Fruit fly (Drosophila melanogaster) whole organism, embryonic: ENCODE data around the gene VhaM9.7-b.
A peak's percentile ranks its signal among the peaks of the same experiment; 100 is the strongest.

Source experiments
- CG1024 ChIP-seq: fragments of 200-800 bp; sonication (Bioruptor generic); IDR thresholded peaks from 2 replicates; pipeline ENCODE4 v1.3.6; 2022; ENCODE audit warnings: missing biosample characterization, missing genetic modification characterization
- CG10274 ChIP-seq: fragments of 200-800 bp; sonication (Bioruptor generic); optimal IDR thresholded peaks from 3 replicates; lab custom pipeline; 2017; ENCODE audit warnings: missing biosample characterization, mild to moderate bottlenecking, missing genetic modification characterization
- CG18619 ChIP-seq: fragments of 200-800 bp; sonication (Bioruptor generic); optimal IDR thresholded peaks from 3 replicates; lab custom pipeline; 2017; ENCODE audit warnings: missing biosample characterization, mild to moderate bottlenecking, missing genetic modification characterization
- HmgD ChIP-seq: fragments of 200-800 bp; sonication (Bioruptor generic); optimal IDR thresholded peaks from 3 replicates; lab custom pipeline; 2016; ENCODE audit warnings: missing biosample characterization, missing genetic modification characterization
- Oli ChIP-seq: fragments of 200-800 bp; sonication (Bioruptor generic); optimal IDR thresholded peaks from 2 replicates; lab custom pipeline; 2018; ENCODE audit warnings: missing biosample characterization, mild to moderate bottlenecking, missing genetic modification characterization, moderate library complexity
- Ptx1 ChIP-seq: fragments of 200-800 bp; sonication (Bioruptor generic); IDR thresholded peaks from 2 replicates; pipeline ENCODE4 v1.3.6; 2022; ENCODE audit warnings: missing biosample characterization, missing genetic modification characterization
- bsh ChIP-seq, 2 experiments: fragments of 200-800 bp; sonication (Bioruptor generic); optimal IDR thresholded peaks; 2 replicates each; lab custom pipeline; 2017 to 2018; ENCODE audit warnings: mild to moderate bottlenecking in 2 of 2, missing biosample characterization in 2 of 2, missing genetic modification characterization in 2 of 2, moderate library complexity in 1 of 2
- gsb-n ChIP-seq: fragments of 200-800 bp; sonication (Bioruptor generic); optimal IDR thresholded peaks from 3 replicates; lab custom pipeline; 2018; ENCODE audit warnings: missing biosample characterization, mild to moderate bottlenecking, missing genetic modification characterization
- psq ChIP-seq: fragments of 200-800 bp; sonication (Bioruptor generic); optimal IDR thresholded peaks from 2 replicates; lab custom pipeline; 2017; ENCODE audit warnings: missing biosample characterization, missing genetic modification characterization
- stc ChIP-seq: fragments of 200-800 bp; sonication (Bioruptor generic); IDR thresholded peaks from 2 replicates; pipeline ENCODE4 v1.3.6; 2022; ENCODE audit warnings: missing biosample characterization, missing genetic modification characterization
- wdn ChIP-seq: fragments of 200-800 bp; sonication (Bioruptor generic); IDR thresholded peaks from 2 replicates; pipeline ENCODE4 v1.3.6; 2022; ENCODE audit warnings: missing biosample characterization, missing genetic modification characterization

DNA sequence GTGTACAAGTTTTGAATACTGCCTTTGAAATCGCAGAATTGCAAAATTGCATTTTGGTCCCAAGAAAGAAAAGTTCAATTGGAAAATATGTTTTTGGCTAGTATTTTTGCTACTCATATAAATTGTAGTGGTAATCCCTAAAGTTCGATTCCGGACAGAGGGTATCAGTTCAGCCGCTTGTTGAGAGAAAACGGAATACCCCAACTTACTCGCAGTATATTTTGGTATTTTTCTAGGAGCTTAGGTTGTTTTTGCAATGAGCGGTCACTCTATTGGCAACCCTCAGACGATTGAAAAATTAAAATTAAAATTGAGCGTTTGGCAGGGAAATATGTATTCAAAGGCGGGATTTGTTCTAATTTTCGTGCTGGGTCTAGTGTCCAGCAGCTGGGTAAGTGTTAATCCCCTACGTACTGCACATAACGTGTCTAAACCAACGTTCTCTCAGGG lies 34.7 kb downstream of the VhaM9.7-b start:
- TF ChIP-seq psq (GFP tag; lab: Kevin White, UChicago), result no peak
- TF ChIP-seq Ptx1 (GFP tag; lab: Robert Waterston, UW), result no peak
- TF ChIP-seq CG10274 (GFP tag; lab: Kevin White, UChicago), result no peak
- peak; percentile 45 for TF ChIP-seq HmgD (GFP tag; lab: Kevin White, UChicago)
- TF ChIP-seq CG18619 (GFP tag; lab: Kevin White, UChicago), result no peak
- no peak for TF ChIP-seq gsb-n (tag; lab: Kevin White, UChicago)
- no peak for TF ChIP-seq Oli (tag; lab: Kevin White, UChicago)
- no peak for TF ChIP-seq CG1024 (GFP tag; lab: Robert Waterston, UW)
- TF ChIP-seq stc (GFP tag; lab: Robert Waterston, UW), result no peak
- TF ChIP-seq wdn (GFP tag; lab: Robert Waterston, UW), result no peak
- TF ChIP-seq bsh (GFP tag; optimal IDR thresholded peaks at IDR 0.05; lab: Kevin White, UChicago), result no peak
